Worm (Caenorhabditis elegans) whole organism, L4/young adult: ENCODE data around the gene nhr-205.

Source experiments
- W03F9.2 ChIP-seq: fragments of 150-350 bp; optimal IDR thresholded peaks from 2 replicates; lab custom pipeline; 2014; ENCODE audit warnings: missing biosample characterization, missing genetic modification characterization
- him-1 ChIP-seq: sonication (generic microtip); optimal IDR thresholded peaks from 2 replicates; lab custom pipeline; 2016; ENCODE audit warnings: missing genotype, missing genetic modification reagents, missing genetic modification characterization, missing compliant biosample characterization

DNA sequence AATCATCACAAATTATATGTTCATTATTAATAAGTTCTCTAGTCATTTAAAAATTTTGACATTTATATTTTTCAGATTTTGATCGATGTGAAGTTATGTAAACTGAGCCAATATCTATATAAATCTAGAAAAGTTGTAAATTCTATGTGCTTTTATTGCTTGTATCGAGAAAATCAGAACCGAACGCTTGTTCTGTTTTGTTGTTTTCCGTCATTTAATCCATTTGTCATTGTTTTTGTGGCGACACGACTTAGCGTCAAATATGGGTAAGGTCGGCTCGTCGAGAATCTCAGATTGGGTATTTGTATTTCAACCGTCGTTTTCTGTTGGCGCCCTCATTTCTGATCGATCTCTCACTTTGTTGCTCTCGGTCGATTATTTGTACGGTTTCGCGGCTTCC, 32.8 kb upstream of the nhr-205 start, which contains the start of gene cht-5:
- TF ChIP-seq W03F9.2 (no peak), him-1 (no peak)
